Fruit fly (Drosophila melanogaster) whole organism, adult: ENCODE measurements around the gene CG32857.
A peak's percentile ranks its signal among the peaks of the same experiment; 100 is the strongest.
"Not testable (repeated sequence)": the region's sequence is repeated elsewhere in the genome, so short reads cannot be mapped to it uniquely, and the experiment has no call there.

Source experiments
- CG11617 ChIP-seq: fragments of 200-800 bp; sonication (Bioruptor generic); optimal IDR thresholded peaks from 2 replicates; lab custom pipeline; 2017; ENCODE audit warnings: mild to moderate bottlenecking, missing biosample characterization, missing genetic modification reagents, missing genetic modification characterization
- CG12768 ChIP-seq: fragments of 200-800 bp; sonication (Bioruptor generic); optimal IDR thresholded peaks from 2 replicates; lab custom pipeline; 2017; ENCODE audit warnings: missing biosample characterization, missing genetic modification characterization, mild to moderate bottlenecking, moderate library complexity, missing genetic modification reagents
- CG14711 ChIP-seq: fragments of 200-800 bp; sonication (Bioruptor generic); optimal IDR thresholded peaks from 2 replicates; lab custom pipeline; 2018; ENCODE audit warnings: missing biosample characterization, mild to moderate bottlenecking, missing genetic modification characterization, moderate library complexity
- CG1620 ChIP-seq: fragments of 200-800 bp; sonication (Bioruptor generic); optimal IDR thresholded peaks from 2 replicates; lab custom pipeline; 2016; ENCODE audit warnings: missing biosample characterization, missing genetic modification characterization
- CG33017 ChIP-seq: fragments of 200-800 bp; sonication (Bioruptor generic); optimal IDR thresholded peaks from 2 replicates; lab custom pipeline; 2018; ENCODE audit warnings: missing biosample characterization, mild to moderate bottlenecking, missing genetic modification characterization, moderate library complexity
- CG5204 ChIP-seq: fragments of 200-800 bp; sonication (Bioruptor generic); optimal IDR thresholded peaks from 2 replicates; lab custom pipeline; 2016; ENCODE audit warnings: missing biosample characterization, missing genetic modification characterization
- CG7045 ChIP-seq: fragments of 200-800 bp; sonication (Bioruptor generic); optimal IDR thresholded peaks from 2 replicates; lab custom pipeline; 2017; ENCODE audit warnings: missing biosample characterization, mild to moderate bottlenecking, missing genetic modification characterization
- CG7101 ChIP-seq: fragments of 200-800 bp; sonication (Bioruptor generic); optimal IDR thresholded peaks from 2 replicates; lab custom pipeline; 2018; ENCODE audit warnings: missing biosample characterization, mild to moderate bottlenecking, missing genetic modification characterization, moderate library complexity
- Clk ChIP-seq: fragments of 200-800 bp; sonication (Bioruptor generic); optimal IDR thresholded peaks from 2 replicates; lab custom pipeline; 2017; ENCODE audit warnings: missing biosample characterization, missing genetic modification characterization
- Crg-1 ChIP-seq: fragments of 200-800 bp; sonication (Bioruptor generic); optimal IDR thresholded peaks from 2 replicates; lab custom pipeline; 2016; ENCODE audit warnings: missing biosample characterization, missing genetic modification characterization
- Hr96 ChIP-seq: fragments of 200-800 bp; sonication (Bioruptor generic); optimal IDR thresholded peaks from 2 replicates; lab custom pipeline; 2016; ENCODE audit warnings: missing biosample characterization, missing genetic modification characterization
- Mnt ChIP-seq: fragments of 200-800 bp; sonication (Bioruptor generic); optimal IDR thresholded peaks from 2 replicates; lab custom pipeline; 2016; ENCODE audit warnings: missing biosample characterization, mild to moderate bottlenecking, missing genetic modification characterization
- bab1 ChIP-seq: fragments of 200-800 bp; sonication (Bioruptor generic); optimal IDR thresholded peaks from 3 replicates; lab custom pipeline; 2019; ENCODE audit warnings: missing biosample characterization, mild to moderate bottlenecking, missing genetic modification characterization, moderate library complexity
- cic ChIP-seq: fragments of 200-800 bp; sonication (Bioruptor generic); optimal IDR thresholded peaks from 2 replicates; lab custom pipeline; 2017; ENCODE audit warnings: missing biosample characterization, mild to moderate bottlenecking, missing genetic modification characterization, moderate library complexity
- cnc ChIP-seq, 2 experiments: fragments of >200 bp; optimal IDR thresholded peaks; 2 replicates each; lab custom pipeline; 2017
- kay ChIP-seq: fragments of 200-800 bp; sonication (Bioruptor generic); peaks from one replicate; lab custom pipeline; 2016; ENCODE audit warnings: missing biosample characterization, missing genetic modification characterization, borderline replicate concordance
- ovo ChIP-seq: fragments of 200-800 bp; sonication (Bioruptor generic); optimal IDR thresholded peaks from 2 replicates; lab custom pipeline; 2016; ENCODE audit warnings: missing biosample characterization, missing genetic modification characterization
- pad ChIP-seq: fragments of 200-800 bp; sonication (Bioruptor generic); optimal IDR thresholded peaks from 3 replicates; lab custom pipeline; 2017; ENCODE audit warnings: missing biosample characterization, missing genetic modification characterization, mild to moderate bottlenecking, moderate library complexity, missing genetic modification reagents
- tj ChIP-seq: fragments of 200-800 bp; sonication (Bioruptor generic); optimal IDR thresholded peaks from 3 replicates; lab custom pipeline; 2017; ENCODE audit warnings: missing biosample characterization, mild to moderate bottlenecking, missing genetic modification characterization, moderate library complexity
- toe ChIP-seq: fragments of 200-800 bp; sonication (Bioruptor generic); optimal IDR thresholded peaks from 2 replicates; lab custom pipeline; 2016; ENCODE audit warnings: missing biosample characterization, missing genetic modification characterization

CG32857 gene

dm6 chrX:21621004-21621403, 3.6 kb upstream of the CG32857 start, which contains the start of gene CG32819:
TSS of gene CG32819 (minus strand) at chrX:21621104.
- not testable (repeated sequence) for TF ChIP-seq cic, CG7045, Clk (GFP tag; lab: Kevin White, UChicago)

DNA sequence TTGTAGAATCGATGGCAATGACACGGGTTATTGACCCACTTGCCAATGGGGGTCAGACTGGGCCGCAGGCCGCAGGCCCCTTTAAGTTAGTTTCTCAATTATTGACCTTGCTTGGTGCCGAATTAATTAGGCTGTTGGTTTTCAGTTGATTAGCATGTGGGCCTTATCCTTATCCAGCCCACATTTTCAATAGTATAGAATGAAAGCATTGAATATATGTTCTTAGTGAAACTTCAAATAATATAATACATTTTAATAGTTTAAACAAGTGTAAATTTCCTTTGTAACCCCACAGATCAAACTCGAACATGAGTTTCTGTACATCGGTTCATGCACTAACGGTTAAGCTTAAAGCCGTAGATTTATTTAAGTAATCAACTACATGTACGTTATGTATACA, 2.3 kb downstream of the CG32857 start, which contains the start of gene CG32820:
Gene CG32820, minus strand, starts transcription at position 101 of the 400 bp plus-strand sequence.
- TF ChIP-seq Crg-1 (GFP tag; lab: Kevin White, UChicago); cnc (optimal IDR thresholded peaks at IDR 0.05; lab: Kevin White, UChicago); tj (GFP tag; lab: Kevin White, UChicago): not testable (repeated sequence)

DNA sequence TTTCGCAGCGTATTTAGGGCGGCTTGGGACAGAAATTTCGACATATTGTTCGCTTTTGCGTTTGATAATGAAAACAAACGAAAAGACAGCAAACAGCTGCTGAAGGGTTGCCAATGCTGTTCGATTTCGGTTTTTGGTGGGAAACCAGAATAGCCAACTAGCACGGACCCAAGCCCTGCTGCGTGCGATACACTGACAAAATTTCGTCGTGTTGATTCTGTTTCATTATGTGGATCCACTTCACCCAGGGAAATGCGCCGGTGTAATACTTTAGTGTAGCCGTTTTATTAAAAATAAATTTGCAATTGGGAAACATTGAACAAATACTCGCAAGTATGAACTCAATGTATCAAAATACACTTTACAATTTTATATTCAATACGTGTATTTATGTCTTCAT, 6.0 kb downstream of the CG32857 start, which contains the start of gene CG33502:
Gene CG33502, minus strand, starts transcription at position 101 of the 400 bp plus-strand sequence.
- TF ChIP-seq pad, CG11617, Mnt (GFP tag; lab: Kevin White, UChicago): not testable (repeated sequence)

- not testable (repeated sequence) for TF ChIP-seq CG7045 (GFP tag; lab: Kevin White, UChicago); bab1; CG7101 (tag; lab: Kevin White, UChicago)
Measured at dm6 chrX:21608820-21609219, 8.6 kb downstream of the CG32857 start, which contains the start of gene CG17450. TSS of gene CG17450 (minus strand) at chrX:21608920.

- no peak for TF ChIP-seq CG7045 (GFP tag; lab: Kevin White, UChicago)
- no peak for TF ChIP-seq Crg-1 (GFP tag; lab: Kevin White, UChicago)
- no peak for TF ChIP-seq Clk (GFP tag; lab: Kevin White, UChicago)
- TF ChIP-seq Mnt (GFP tag; lab: Kevin White, UChicago), result no peak
- no peak for TF ChIP-seq Hr96 (GFP tag; lab: Kevin White, UChicago)
- TF ChIP-seq CG11617 (GFP tag; lab: Kevin White, UChicago), result no peak
- TF ChIP-seq tj (GFP tag; lab: Kevin White, UChicago), result no peak
- TF ChIP-seq CG7101 (tag; lab: Kevin White, UChicago), result no peak
- no peak for TF ChIP-seq cic (GFP tag; lab: Kevin White, UChicago)
- TF ChIP-seq cnc (optimal IDR thresholded peaks at IDR 0.05; lab: Kevin White, UChicago), result no peak
Measured at dm6 chrX:21605514-21605913, 11.9 kb downstream of the CG32857 start.

dm6 chrX:21604956-21605502, 12.4 kb downstream of the CG32857 start, which contains the start of gene GCS2alpha:
TSS of gene GCS2alpha (minus strand) at chrX:21605264.
- TF ChIP-seq CG14711 (no peak), pad (GFP tag; lab: Kevin White, UChicago) (no peak), CG12768 (no peak), CG33017 (tag; lab: Kevin White, UChicago) (no peak), toe (GFP tag; lab: Kevin White, UChicago) (no peak), Crg-1 (GFP tag; lab: Kevin White, UChicago) (no peak), cic (GFP tag; lab: Kevin White, UChicago) (no peak), Hr96 (GFP tag; lab: Kevin White, UChicago) (no peak), CG7101 (tag; lab: Kevin White, UChicago) (no peak), kay (no peak), CG5204 (no peak), Clk (GFP tag; lab: Kevin White, UChicago) (no peak), ovo (GFP tag; lab: Kevin White, UChicago) (no peak), bab1 (no peak)

dm6 chrX:21593907-21594306, 23.5 kb downstream of the CG32857 start:
- TF ChIP-seq bab1 (peak; percentile 91), toe (GFP tag; lab: Kevin White, UChicago) (no peak), Clk (GFP tag; lab: Kevin White, UChicago) (no peak), Mnt (GFP tag; lab: Kevin White, UChicago) (no peak), kay (no peak), CG12768 (no peak), CG14711 (peak; percentile 26), Crg-1 (GFP tag; lab: Kevin White, UChicago) (no peak)

DNA sequence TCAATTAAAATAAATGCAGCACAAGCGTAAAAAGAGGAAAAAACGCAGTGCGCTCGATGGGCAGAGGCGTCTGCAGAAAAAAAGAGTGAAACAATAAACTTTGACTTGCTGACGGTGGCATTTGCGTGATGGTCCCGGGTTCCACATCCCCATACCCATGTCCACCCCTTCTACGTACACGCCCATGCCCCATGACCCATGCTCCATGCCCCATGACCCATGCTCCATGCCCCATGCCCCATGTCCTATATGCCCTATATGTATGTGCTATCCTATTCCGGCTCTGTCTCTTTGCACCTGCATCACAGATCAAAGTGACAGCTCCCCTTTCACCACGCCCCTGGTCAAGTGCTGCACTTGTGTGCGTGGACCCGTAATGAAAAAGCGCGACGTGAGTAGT, 25.4 kb downstream of the CG32857 start:
- TF ChIP-seq CG1620 (GFP tag; lab: Kevin White, UChicago) (peak; percentile 12), tj (GFP tag; lab: Kevin White, UChicago) (peak; percentile 92), cic (GFP tag; lab: Kevin White, UChicago) (no peak), pad (GFP tag; lab: Kevin White, UChicago) (peak; percentile 16), CG14711 (no peak), bab1 (peak; percentile 80), CG5204 (no peak), Crg-1 (GFP tag; lab: Kevin White, UChicago) (peak; percentile 3)
